Worm (Caenorhabditis elegans) whole organism, midembryonic: ENCODE results near the gene cah-2.
"Not testable (repeated sequence)": the region's sequence is repeated elsewhere in the genome, so short reads cannot be mapped to it uniquely, and the experiment has no call there.

Experiments
- cog-1 ChIP-seq: sonication (generic microtip); optimal IDR thresholded peaks from 2 replicates; lab custom pipeline; 2016; ENCODE audit warnings: missing genetic modification characterization, missing compliant biosample characterization
- flt-1 ChIP-seq: fragments of 200-800 bp; sonication (Bioruptor generic); IDR thresholded peaks from 2 replicates; pipeline ENCODE4 v1.3.6; 2022; ENCODE audit warnings: missing genetic modification characterization, missing compliant biosample characterization
- klf-2 ChIP-seq: fragments of 200-800 bp; sonication (Bioruptor generic); conservative IDR thresholded peaks from 2 replicates; pipeline ENCODE4 v1.3.6; 2022; ENCODE audit warnings: missing genetic modification reagents, missing genetic modification characterization, missing compliant biosample characterization
- med-1 ChIP-seq: sonication (generic microtip); optimal IDR thresholded peaks from 2 replicates; lab custom pipeline; 2017; ENCODE audit warnings: missing genetic modification characterization, mild to moderate bottlenecking, missing compliant biosample characterization, antibody characterized with exemption, missing genetic modification reagents; ENCODE audit not compliant: insufficient read depth
- tab-1 ChIP-seq: fragments of 200-800 bp; sonication (Bioruptor generic); IDR thresholded peaks from 2 replicates; pipeline ENCODE4 v1.3.6; 2022; ENCODE audit warnings: missing genetic modification characterization, missing compliant biosample characterization
- ztf-23 ChIP-seq: fragments of 200-800 bp; sonication (Bioruptor generic); IDR thresholded peaks from 2 replicates; pipeline ENCODE4 v1.3.6; 2022; ENCODE audit warnings: missing genetic modification reagents, missing genetic modification characterization, missing compliant biosample characterization
- ztf-29 ChIP-seq: fragments of 200-800 bp; sonication (Bioruptor generic); IDR thresholded peaks from 2 replicates; pipeline ENCODE4 v1.3.6; 2022; ENCODE audit warnings: missing genetic modification reagents, missing genetic modification characterization, missing compliant biosample characterization

ce11 chrII:7446683-7447082, 36.2 kb downstream of the cah-2 start:
- TF ChIP-seq cog-1 (tag; lab: Kevin White, UChicago); med-1; ztf-29 (GFP tag; lab: Robert Waterston, UW); ztf-23 (GFP tag; lab: Robert Waterston, UW); tab-1 (GFP tag; lab: Robert Waterston, UW): not testable (repeated sequence)
- TF ChIP-seq flt-1 (GFP tag; lab: Robert Waterston, UW) (0 out of 2 replicates have a peak, but pooled peaks have one; percentile 11), klf-2 (0 out of 2 replicates have a peak, but pooled peaks have one; percentile 49)
